Fruit fly (Drosophila melanogaster): ENCODE results near the gene CG10958.

Gene CG10958

dm6 chrX:8125224-8125649, 6.8 kb upstream of the CG10958 start (continued):
- TF ChIP-seq CoRest (tag; optimal IDR thresholded peaks at IDR 0.05) (peak; percentile 61), schlank (tag; optimal IDR thresholded peaks at IDR 0.05) (no peak), Hr39 (optimal IDR thresholded peaks at IDR 0.05) (no peak), CG9932 (GFP tag; IDR thresholded peaks at IDR 0.05) (no peak), dimm (GFP tag; IDR thresholded peaks at IDR 0.05) (peak; percentile 39; the same call in 1 of the 2 replicates), Med (GFP tag) (peak; percentile 65), bcd (GFP tag; optimal IDR thresholded peaks at IDR 0.05) (peak; percentile 50), CG11695 (GFP tag; IDR thresholded peaks at IDR 0.05) (no peak), CG11085 (GFP tag; IDR thresholded peaks at IDR 0.05) (no peak), Dfd (GFP tag; optimal IDR thresholded peaks at IDR 0.05) (no peak), CG15479 (GFP tag; optimal IDR thresholded peaks at IDR 0.05) (no peak), H2.0 (GFP tag; IDR thresholded peaks at IDR 0.05) (no peak), HmgZ (tag; optimal IDR thresholded peaks at IDR 0.05) (no peak), stwl (tag; optimal IDR thresholded peaks at IDR 0.05) (no peak), Ptx1 (GFP tag; IDR thresholded peaks at IDR 0.05) (peak; percentile 72), CG2875 (GFP tag; optimal IDR thresholded peaks at IDR 0.05) (peak; percentile 41), CG9215 (GFP tag; IDR thresholded peaks at IDR 0.05) (no peak), B-H1 (GFP tag; IDR thresholded peaks at IDR 0.05) (peak; percentile 12; the same call in 1 of the 3 replicates), Sox100B (GFP tag; optimal IDR thresholded peaks at IDR 0.05) (peak; percentile 83), sim (GFP tag; IDR thresholded peaks at IDR 0.05) (no peak), pnt (GFP tag; optimal IDR thresholded peaks at IDR 0.05) (no peak), stc (GFP tag; IDR thresholded peaks at IDR 0.05) (peak; percentile 54; the same call in 1 of the 2 replicates), Hmr (GFP tag; optimal IDR thresholded peaks at IDR 0.05) (peak; percentile 3), Lhr (GFP tag; optimal IDR thresholded peaks at IDR 0.05) (no peak), CG2202 (tag; optimal IDR thresholded peaks at IDR 0.05) (no peak), eyg (GFP tag; optimal IDR thresholded peaks at IDR 0.05) (no peak), mld (GFP tag; IDR thresholded peaks at IDR 0.05; ENCODE audit: partially characterized antibody) (no peak), Bdp1 (GFP tag; optimal IDR thresholded peaks at IDR 0.05) (no peak), Six4 (GFP tag; optimal IDR thresholded peaks at IDR 0.05) (peak; percentile 9), Deaf1 (tag; optimal IDR thresholded peaks at IDR 0.05) (no peak), nmo (GFP tag; optimal IDR thresholded peaks at IDR 0.05) (peak; percentile 81), CG3065 (GFP tag; optimal IDR thresholded peaks at IDR 0.05) (no peak), CG10959 (GFP tag; IDR thresholded peaks at IDR 0.05) (no peak), CG6654 (GFP tag; optimal IDR thresholded peaks at IDR 0.05) (peak; percentile 38), Blimp-1 (GFP tag; optimal IDR thresholded peaks at IDR 0.05) (peak; percentile 53), dysf (GFP tag; IDR thresholded peaks at IDR 0.05) (peak; percentile 45; the same call in 1 of the 3 replicates), CG31224 (GFP tag; IDR thresholded peaks at IDR 0.05) (no peak), corto (GFP tag; optimal IDR thresholded peaks at IDR 0.05) (no peak), ro (GFP tag; IDR thresholded peaks at IDR 0.05) (no peak), chm (GFP tag; IDR thresholded peaks at IDR 0.05) (peak; percentile 28; the same call in 1 of the 2 replicates), CG34376 (GFP tag; optimal IDR thresholded peaks at IDR 0.05) (no peak), Spps (tag; optimal IDR thresholded peaks at IDR 0.05) (no peak), Abd-B (GFP tag; optimal IDR thresholded peaks at IDR 0.05) (peak; percentile 62), fd102C (GFP tag; optimal IDR thresholded peaks at IDR 0.05) (no peak), pan (optimal IDR thresholded peaks at IDR 0.05) (no peak), pan (GFP tag; optimal IDR thresholded peaks at IDR 0.05 in 1 of 2, IDR thresholded peaks at IDR 0.05 in 1 of 2) (peak in 1 of 2 experiments; percentile 58), otp (GFP tag; IDR thresholded peaks at IDR 0.05) (no peak), CG3163 (GFP tag; optimal IDR thresholded peaks at IDR 0.05) (no peak), CG10431 (GFP tag; optimal IDR thresholded peaks at IDR 0.05) (no peak), fd96Cb (tag; optimal IDR thresholded peaks at IDR 0.05) (peak; percentile 53), pum (GFP tag; optimal IDR thresholded peaks at IDR 0.05) (no peak), NC2α (GFP tag; optimal IDR thresholded peaks at IDR 0.05) (no peak)

Measured in whole organism, embryonic.